Worm (Caenorhabditis elegans) whole organism, midembryonic: ENCODE measurements around the gene T10F2.2.

Source experiments
- flt-1 ChIP-seq: fragments of 200-800 bp; sonication (Bioruptor generic); IDR thresholded peaks from 2 replicates; pipeline ENCODE4 v1.3.6; 2022; ENCODE audit warnings: missing genetic modification characterization, missing compliant biosample characterization
- klf-2 ChIP-seq: fragments of 200-800 bp; sonication (Bioruptor generic); conservative IDR thresholded peaks from 2 replicates; pipeline ENCODE4 v1.3.6; 2022; ENCODE audit warnings: missing genetic modification reagents, missing genetic modification characterization, missing compliant biosample characterization
- ref-1 ChIP-seq: fragments of 200-800 bp; sonication (Bioruptor generic); conservative IDR thresholded peaks from 2 replicates; pipeline ENCODE4 v1.3.6; 2022; ENCODE audit warnings: missing genetic modification reagents, missing genetic modification characterization, missing compliant biosample characterization
- ztf-23 ChIP-seq: fragments of 200-800 bp; sonication (Bioruptor generic); IDR thresholded peaks from 2 replicates; pipeline ENCODE4 v1.3.6; 2022; ENCODE audit warnings: missing genetic modification reagents, missing genetic modification characterization, missing compliant biosample characterization

DNA sequence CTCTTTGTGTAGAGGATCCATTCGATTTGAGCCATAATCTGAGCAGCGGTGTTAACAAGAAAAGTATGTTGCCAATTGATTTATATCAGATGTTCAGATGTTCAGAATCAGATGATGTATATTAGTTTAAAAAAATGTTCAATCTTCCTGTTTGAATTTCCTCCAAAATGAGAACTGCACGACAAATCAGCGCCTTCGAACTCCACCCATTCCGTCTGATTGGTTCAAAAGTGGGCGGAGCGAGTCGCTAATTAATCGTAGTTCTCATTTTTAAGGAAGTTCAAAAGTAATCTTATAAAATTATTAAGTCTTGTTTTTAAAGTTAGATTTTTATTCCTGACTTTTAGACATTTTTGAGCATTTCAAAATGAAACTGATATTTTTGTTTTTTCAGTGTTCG lies 14.1 kb upstream of the T10F2.2 start:
- TF ChIP-seq ref-1 (no peak), flt-1 (GFP tag; lab: Robert Waterston, UW) (no peak), klf-2 (no peak), ztf-23 (no peak)
